Worm (Caenorhabditis elegans) whole organism, young adult: ENCODE data around the gene Y38A10A.7.

Source experiments
- Y53F4B.3 ChIP-seq: fragments of 200-800 bp; sonication (Bioruptor generic); IDR thresholded peaks from 2 replicates; pipeline ENCODE4 v1.3.6; 2022; ENCODE audit warnings: missing genetic modification reagents, missing genetic modification characterization, missing compliant biosample characterization
- bed-2 ChIP-seq: fragments of 200-800 bp; sonication (Bioruptor generic); IDR thresholded peaks from 2 replicates; pipeline ENCODE4 v1.3.6; 2022; ENCODE audit warnings: missing genetic modification reagents, missing genetic modification characterization, missing compliant biosample characterization
- ceh-79 ChIP-seq: sonication (generic microtip); optimal IDR thresholded peaks from 2 replicates; lab custom pipeline; 2017; ENCODE audit warnings: mild to moderate bottlenecking, missing genetic modification characterization, missing compliant biosample characterization
- let-526 ChIP-seq: fragments of 200-800 bp; sonication (Bioruptor generic); IDR thresholded peaks from 2 replicates; pipeline ENCODE4 v1.3.6; 2022; ENCODE audit warnings: missing genetic modification reagents, missing genetic modification characterization, missing compliant biosample characterization
- lir-1 ChIP-seq: fragments of 200-800 bp; sonication (Bioruptor generic); conservative IDR thresholded peaks from 2 replicates; pipeline ENCODE4 v1.3.6; 2022; ENCODE audit warnings: missing genetic modification reagents, missing genetic modification characterization, missing compliant biosample characterization

ce11 chrV:6101243-6101898, 5.4 kb downstream of the Y38A10A.7 start:
- TF ChIP-seq bed-2 (GFP tag; lab: Robert Waterston, UW) (no peak), let-526 (GFP tag; lab: Robert Waterston, UW) (no peak), lir-1 (GFP tag; lab: Robert Waterston, UW) (no peak), Y53F4B.3 (GFP tag; lab: Robert Waterston, UW) (no peak), ceh-79 (tag; lab: Kevin White, UChicago) (no peak)
